Worm (Caenorhabditis elegans) whole organism, L1 larva: Measurements from ENCODE around the gene hlh-10.

Source experiments
- aha-1 ChIP-seq: fragments of 150-350 bp; optimal IDR thresholded peaks from 2 replicates; lab custom pipeline; 2014; ENCODE audit warnings: missing biosample characterization, missing genetic modification characterization
- ama-1 ChIP-seq: fragments of 150-350 bp; optimal IDR thresholded peaks from 2 replicates; lab custom pipeline; 2014
- mdl-1 ChIP-seq, 2 experiments: fragments of 150-350 bp; optimal IDR thresholded peaks; 2 replicates each; lab custom pipeline; 2014 to 2017; ENCODE audit warnings: missing biosample characterization in 2 of 2, missing genetic modification characterization in 2 of 2, inconsistent platforms in 1 of 2
- nhr-12 ChIP-seq: sonication (generic microtip); optimal IDR thresholded peaks from 2 replicates; lab custom pipeline; 2017; ENCODE audit warnings: missing biosample characterization, missing genetic modification characterization
- nhr-28 ChIP-seq: fragments of 150-350 bp; optimal IDR thresholded peaks from 2 replicates; lab custom pipeline; 2014; ENCODE audit warnings: missing biosample characterization, missing genetic modification characterization
- skn-1 ChIP-seq: fragments of 150-350 bp; optimal IDR thresholded peaks from 2 replicates; lab custom pipeline; 2014; ENCODE audit warnings: missing biosample characterization, missing genetic modification characterization
- ztf-4 ChIP-seq: fragments of 150-350 bp; optimal IDR thresholded peaks from 2 replicates; lab custom pipeline; 2014; ENCODE audit warnings: missing biosample characterization, missing genetic modification characterization

ce11 chrV:9273587-9273986 is 8.4 kb downstream of the hlh-10 start:
- TF ChIP-seq nhr-12 (tag; lab: Kevin White, UChicago) (no peak), mdl-1 (tag; optimal IDR thresholded peaks at IDR 0.05; lab: Kevin White, UChicago) (peak in 1 of 2 experiments; percentile 67), nhr-28 (no peak), aha-1 (tag; lab: Kevin White, UChicago) (no peak), ama-1 (lab: Kevin White, UChicago) (no peak), ztf-4 (tag; lab: Kevin White, UChicago) (no peak), skn-1 (tag; lab: Kevin White, UChicago) (no peak)
